Worm (Caenorhabditis elegans): ENCODE data around the gene Y39A1A.22.

ce11 chrIII:10739902-10740301, 33.1 kb upstream of the Y39A1A.22 start:
- TF ChIP-seq T22C8.4 (GFP tag; IDR thresholded peaks at IDR 0.05), result no peak
- no peak for TF ChIP-seq tab-1 (GFP tag; IDR thresholded peaks at IDR 0.05)
- TF ChIP-seq klf-2 (GFP tag; conservative IDR thresholded peaks at IDR 0.05), result no peak
- TF ChIP-seq ref-1 (GFP tag; conservative IDR thresholded peaks at IDR 0.05), result no peak
- no peak for TF ChIP-seq cog-1 (tag; optimal IDR thresholded peaks at IDR 0.05)
- 0 out of 2 replicates have a peak, but pooled peaks have one; percentile 51 for TF ChIP-seq flt-1 (GFP tag; IDR thresholded peaks at IDR 0.05)
- TF ChIP-seq ztf-23 (GFP tag; IDR thresholded peaks at IDR 0.05), result peak; percentile 83
- TF ChIP-seq ztf-29 (GFP tag; IDR thresholded peaks at IDR 0.05), result no peak
- no peak for TF ChIP-seq med-1 (GFP tag; optimal IDR thresholded peaks at IDR 0.05; ENCODE audit: insufficient read depth)

All from whole organism, midembryonic.